Fruit fly (Drosophila melanogaster): ENCODE measurements around the gene twf.

twf gene

dm6 chr3R:14077026-14077425 lies 45.4 kb upstream of the twf start (continued):
- TF ChIP-seq CG31627 (GFP tag; optimal IDR thresholded peaks at IDR 0.05), result peak; percentile 6
- no peak for TF ChIP-seq salr (GFP tag; optimal IDR thresholded peaks at IDR 0.05)
- TF ChIP-seq Gug (GFP tag; IDR thresholded peaks at IDR 0.05), result peak; percentile 40
- TF ChIP-seq Blimp-1 (GFP tag; optimal IDR thresholded peaks at IDR 0.05), result no peak
- TF ChIP-seq CG1621 (tag; optimal IDR thresholded peaks at IDR 0.05), result peak; percentile 28
- peak; percentile 56 for TF ChIP-seq OdsH (GFP tag; optimal IDR thresholded peaks at IDR 0.05)
- peak; percentile 48 for TF ChIP-seq CG6792 (GFP tag; optimal IDR thresholded peaks at IDR 0.05)
- no peak for TF ChIP-seq fd85E (GFP tag; optimal IDR thresholded peaks at IDR 0.05)

dm6 chr3R:14081526-14081925 lies 40.9 kb upstream of the twf start:
- TF ChIP-seq achi (GFP tag; optimal IDR thresholded peaks at IDR 0.05) (no peak), Eip78C (GFP tag) (no peak), CG11294 (GFP tag; IDR thresholded peaks at IDR 0.05) (no peak), OdsH (GFP tag; optimal IDR thresholded peaks at IDR 0.05) (no peak), Hr39 (GFP tag; optimal IDR thresholded peaks at IDR 0.05) (no peak), net (GFP tag; optimal IDR thresholded peaks at IDR 0.05) (no peak), CG9139 (GFP tag; optimal IDR thresholded peaks at IDR 0.05) (no peak), Sox14 (GFP tag; optimal IDR thresholded peaks at IDR 0.05) (no peak), CG8319 (GFP tag; optimal IDR thresholded peaks at IDR 0.05) (no peak), CG31627 (GFP tag; optimal IDR thresholded peaks at IDR 0.05) (no peak), Eip75B (GFP tag; optimal IDR thresholded peaks at IDR 0.05) (no peak), CG3919 (GFP tag; optimal IDR thresholded peaks at IDR 0.05) (no peak), ss (GFP tag; optimal IDR thresholded peaks at IDR 0.05) (no peak), CG6163 (GFP tag; IDR thresholded peaks at IDR 0.05) (no peak), svp (GFP tag) (no peak), CG6854 (GFP tag; optimal IDR thresholded peaks at IDR 0.05) (no peak), CG3032 (tag; optimal IDR thresholded peaks at IDR 0.05) (no peak), CG6792 (GFP tag; optimal IDR thresholded peaks at IDR 0.05) (no peak)

- TF ChIP-seq fd59A (GFP tag; optimal IDR thresholded peaks at IDR 0.05), result no peak
- peak; percentile 55 for TF ChIP-seq Eip78C (GFP tag)
- peak; percentile 2 for TF ChIP-seq Ets96B (tag; optimal IDR thresholded peaks at IDR 0.05)
These were observed 36.9 kb upstream of the twf start for dm6 chr3R:14085555-14085954.

- TF ChIP-seq Eip78C (GFP tag) (peak; percentile 66), ss (GFP tag; optimal IDR thresholded peaks at IDR 0.05) (peak; percentile 3 to 42), svp (GFP tag) (peak; percentile 73), net (GFP tag; optimal IDR thresholded peaks at IDR 0.05) (no peak), dsx (GFP tag; optimal IDR thresholded peaks at IDR 0.05; ENCODE audit: poor library complexity, severe bottlenecking) (peak; percentile 58)
These were observed 34.3 kb upstream of the twf start for dm6 chr3R:14088157-14088556.

- TF ChIP-seq CG3919 (GFP tag; optimal IDR thresholded peaks at IDR 0.05), result peak; percentile 55
- TF ChIP-seq CG16779 (tag; optimal IDR thresholded peaks at IDR 0.05), result no peak
- no peak for TF ChIP-seq CG6276 (GFP tag; optimal IDR thresholded peaks at IDR 0.05)
- peak; percentile 49 for TF ChIP-seq net (GFP tag; optimal IDR thresholded peaks at IDR 0.05)
- TF ChIP-seq CG7368 (GFP tag; optimal IDR thresholded peaks at IDR 0.05), result no peak
- TF ChIP-seq Hr39 (GFP tag; optimal IDR thresholded peaks at IDR 0.05), result peak; percentile 66
- TF ChIP-seq CG10669 (GFP tag; optimal IDR thresholded peaks at IDR 0.05), result no peak
- no peak for TF ChIP-seq CG9139 (GFP tag; optimal IDR thresholded peaks at IDR 0.05)
- TF ChIP-seq Ets21C (GFP tag; optimal IDR thresholded peaks at IDR 0.05), result peak; percentile 59
- peak; percentile 58 for TF ChIP-seq Hr4 (GFP tag; optimal IDR thresholded peaks at IDR 0.05)
- no peak for TF ChIP-seq CG11762 (GFP tag; optimal IDR thresholded peaks at IDR 0.05; ENCODE audit: insufficient read depth)
- peak; percentile 27 for TF ChIP-seq Sox102F (GFP tag; optimal IDR thresholded peaks at IDR 0.05)
- TF ChIP-seq pdm3 (GFP tag; optimal IDR thresholded peaks at IDR 0.05), result peak; percentile 45
- TF ChIP-seq CG6808 (GFP tag; optimal IDR thresholded peaks at IDR 0.05), result no peak
- TF ChIP-seq vri (GFP tag; optimal IDR thresholded peaks at IDR 0.05), result no peak
- TF ChIP-seq Met (GFP tag; optimal IDR thresholded peaks at IDR 0.05), result peak; percentile 39
- peak; percentile 48 for TF ChIP-seq achi (GFP tag; optimal IDR thresholded peaks at IDR 0.05)
- peak; percentile 73 for TF ChIP-seq CG15336 (GFP tag; IDR thresholded peaks at IDR 0.05)
- peak; percentile 78 for TF ChIP-seq svp (GFP tag)
- TF ChIP-seq CG6163 (GFP tag; IDR thresholded peaks at IDR 0.05), result no peak
- TF ChIP-seq Gug (GFP tag; IDR thresholded peaks at IDR 0.05), result no peak
- no peak for TF ChIP-seq ss (GFP tag; optimal IDR thresholded peaks at IDR 0.05)
- no peak for TF ChIP-seq CG34406 (GFP tag; optimal IDR thresholded peaks at IDR 0.05)
- TF ChIP-seq CG31627 (GFP tag; optimal IDR thresholded peaks at IDR 0.05), result peak; percentile 73
- peak; percentile 30 for TF ChIP-seq topi (GFP tag; optimal IDR thresholded peaks at IDR 0.05)
- TF ChIP-seq fd59A (GFP tag; optimal IDR thresholded peaks at IDR 0.05), result no peak
- TF ChIP-seq OdsH (GFP tag; optimal IDR thresholded peaks at IDR 0.05), result peak; percentile 30
- peak; percentile 63 for TF ChIP-seq Sox14 (GFP tag; optimal IDR thresholded peaks at IDR 0.05)
These were observed 33.4 kb upstream of the twf start, which contains the start of gene Npc2b for dm6 chr3R:14088887-14089567. Gene Npc2b (plus strand): TSS chr3R:14089517.

Data from whole organism, prepupa.